Worm (Caenorhabditis elegans) whole organism, L4/young adult: Measurements from ENCODE around the gene C56A3.6.

ENCODE experiments used
- W03F9.2 ChIP-seq: fragments of 150-350 bp; optimal IDR thresholded peaks from 2 replicates; lab custom pipeline; 2014; ENCODE audit warnings: missing biosample characterization, missing genetic modification characterization
- him-1 ChIP-seq: sonication (generic microtip); optimal IDR thresholded peaks from 2 replicates; lab custom pipeline; 2016; ENCODE audit warnings: missing genotype, missing genetic modification reagents, missing genetic modification characterization, missing compliant biosample characterization

- TF ChIP-seq him-1 (tag; lab: Kevin White, UChicago) (no peak), W03F9.2 (no peak)
These were observed at the start of gene C56A3.6 for ce11 chrV:13556297-13556696.
